Worm (Caenorhabditis elegans): ENCODE results near the gene psmd-9.
A peak's percentile ranks its signal among the peaks of the same experiment; 100 is the strongest.

DNA sequence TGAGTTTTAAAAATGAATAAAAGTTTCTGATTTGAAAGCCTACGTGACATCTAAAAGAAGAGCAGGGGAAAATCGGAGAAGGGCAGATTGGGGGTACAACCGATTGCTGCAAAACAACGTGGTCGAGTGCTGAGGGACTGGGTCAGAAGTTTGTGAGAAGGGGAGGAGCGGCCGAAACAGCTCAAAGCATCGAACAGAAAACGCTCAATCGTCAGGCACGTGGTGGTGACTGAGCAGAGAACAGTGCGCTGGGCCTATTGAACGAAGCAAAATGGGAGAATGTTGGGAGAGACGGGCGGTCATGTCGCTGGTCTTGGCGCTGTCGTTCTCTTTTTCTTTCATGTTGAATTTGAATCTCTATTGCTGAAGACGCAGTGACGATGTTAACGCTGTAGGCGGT lies 10.7 kb upstream of the psmd-9 start:
- TF ChIP-seq let-526 (GFP tag; IDR thresholded peaks at IDR 0.05): 0 out of 2 replicates have a peak, but pooled peaks have one; percentile 42
- TF ChIP-seq egrh-3 (GFP tag; IDR thresholded peaks at IDR 0.05): peak; percentile 60
- no peak for TF ChIP-seq unc-62 (GFP tag; optimal IDR thresholded peaks at IDR 0.05)
- TF ChIP-seq snpc-4 (GFP tag; optimal IDR thresholded peaks at IDR 0.05): no peak
- peak in 2 of 4 experiments; percentile 9 to 25 for TF ChIP-seq snpc-4 (tag; optimal IDR thresholded peaks at IDR 0.05)
- TF ChIP-seq ets-4 (GFP tag; optimal IDR thresholded peaks at IDR 0.05): no peak
- TF ChIP-seq ztf-6 (GFP tag; IDR thresholded peaks at IDR 0.05): no peak
- TF ChIP-seq ZK185.1 (tag; optimal IDR thresholded peaks at IDR 0.05; ENCODE audit: poor library complexity, severe bottlenecking): no peak

All from whole organism, young adult.